Worm (Caenorhabditis elegans) whole organism, L4/young adult: ENCODE measurements around the gene dpy-19.

Experiments used
- W03F9.2 ChIP-seq: fragments of 150-350 bp; optimal IDR thresholded peaks from 2 replicates; lab custom pipeline; 2014; ENCODE audit warnings: missing biosample characterization, missing genetic modification characterization
- dao-5 ChIP-seq: sonication (generic microtip); optimal IDR thresholded peaks from 2 replicates; lab custom pipeline; 2016; ENCODE audit warnings: missing genotype, missing genetic modification characterization, moderate library complexity, missing compliant biosample characterization
- him-1 ChIP-seq: sonication (generic microtip); optimal IDR thresholded peaks from 2 replicates; lab custom pipeline; 2016; ENCODE audit warnings: missing genotype, missing genetic modification reagents, missing genetic modification characterization, missing compliant biosample characterization

DNA sequence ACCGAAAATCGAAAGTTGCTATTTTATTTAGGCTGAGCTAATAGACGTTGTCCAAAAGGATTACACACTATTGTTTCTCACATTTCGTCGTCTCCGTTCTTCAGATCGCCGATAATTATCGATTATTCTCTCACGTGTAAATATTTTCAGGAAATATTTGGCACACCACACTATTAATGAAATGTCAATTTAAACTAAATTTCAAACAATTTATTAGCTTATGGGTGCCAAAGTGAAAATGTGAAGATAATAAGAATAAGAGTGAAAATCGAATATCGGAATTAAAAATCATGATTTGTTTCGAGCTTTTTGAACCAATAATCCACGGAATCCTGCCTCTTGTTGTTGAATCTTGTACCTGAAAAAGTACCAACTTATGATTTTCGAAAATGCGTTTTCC lies 50.7 kb downstream of the dpy-19 start, which contains the start of gene C06E1.11:
- no peak for TF ChIP-seq him-1 (tag; lab: Kevin White, UChicago)
- TF ChIP-seq W03F9.2 (tag; lab: Kevin White, UChicago) = no peak
- no peak for TF ChIP-seq dao-5 (tag; lab: Kevin White, UChicago)
